Worm (Caenorhabditis elegans) whole organism, L3 larva: ENCODE data around the gene T01G5.8.

Experiments
- R02D3.7 ChIP-seq: fragments of 150-350 bp; optimal IDR thresholded peaks from 2 replicates; lab custom pipeline; 2014; ENCODE audit warnings: missing biosample characterization, missing genetic modification characterization
- ama-1 ChIP-seq: fragments of 150-350 bp; optimal IDR thresholded peaks from 2 replicates; lab custom pipeline; 2018
- ceh-16 ChIP-seq: sonication (generic microtip); optimal IDR thresholded peaks from 2 replicates; lab custom pipeline; 2017; ENCODE audit warnings: missing biosample characterization, missing genetic modification characterization
- ceh-28 ChIP-seq: fragments of 150-350 bp; optimal IDR thresholded peaks from 2 replicates; lab custom pipeline; 2014; ENCODE audit warnings: missing biosample characterization, missing genetic modification reagents, missing genetic modification characterization
- ceh-82 ChIP-seq: fragments of 150-350 bp; optimal IDR thresholded peaks from 2 replicates; lab custom pipeline; 2014; ENCODE audit warnings: missing biosample characterization, missing genetic modification characterization
- daf-12 ChIP-seq: fragments of 150-350 bp; optimal IDR thresholded peaks from 2 replicates; lab custom pipeline; 2014; ENCODE audit warnings: missing biosample characterization, missing genetic modification reagents, missing genetic modification characterization
- egl-27 ChIP-seq: sonication (generic microtip); optimal IDR thresholded peaks from 4 replicates; lab custom pipeline; 2017; ENCODE audit warnings: missing biosample characterization, missing genetic modification reagents, missing genetic modification characterization
- egl-5 ChIP-seq: fragments of 150-350 bp; optimal IDR thresholded peaks from 2 replicates; lab custom pipeline; 2017; ENCODE audit warnings: missing biosample characterization, missing genetic modification reagents, missing genetic modification characterization, inconsistent platforms
- elt-2 ChIP-seq: sonication (generic microtip); optimal IDR thresholded peaks from 2 replicates; lab custom pipeline; 2016; ENCODE audit warnings: missing genetic modification reagents, mild to moderate bottlenecking, missing genetic modification characterization, missing compliant biosample characterization
- elt-3 ChIP-seq, 3 experiments: fragments of 150-350 bp in 1 of 3; sonication (generic microtip) in 2 of 3; optimal IDR thresholded peaks; 2 replicates in 2 of 3; 4 replicates in 1 of 3; lab custom pipeline; 2014 to 2017; ENCODE audit warnings: missing biosample characterization in 3 of 3, missing genetic modification characterization in 3 of 3
- eor-1 ChIP-seq, 2 experiments: fragments of 150-350 bp; optimal IDR thresholded peaks; 2 replicates each; lab custom pipeline; 2014 to 2018; ENCODE audit warnings: missing biosample characterization in 2 of 2, missing genetic modification characterization in 2 of 2
- fkh-10 ChIP-seq: sonication (generic microtip); optimal IDR thresholded peaks from 2 replicates; lab custom pipeline; 2017; ENCODE audit warnings: missing biosample characterization, missing genetic modification reagents, missing genetic modification characterization
- hmg-11 ChIP-seq: sonication (generic microtip); optimal IDR thresholded peaks from 2 replicates; lab custom pipeline; 2016; ENCODE audit warnings: missing genetic modification characterization, missing compliant biosample characterization
- jun-1 ChIP-seq: fragments of 150-350 bp; optimal IDR thresholded peaks from 2 replicates; lab custom pipeline; 2014; ENCODE audit warnings: missing biosample characterization, missing genetic modification reagents, missing genetic modification characterization
- lin-15B ChIP-seq: fragments of 150-350 bp; optimal IDR thresholded peaks from 2 replicates; lab custom pipeline; 2014; ENCODE audit warnings: missing biosample characterization, missing genetic modification characterization
- lin-39 ChIP-seq: fragments of 150-350 bp; optimal IDR thresholded peaks from 2 replicates; lab custom pipeline; 2018; ENCODE audit warnings: missing biosample characterization, missing genetic modification reagents, missing genetic modification characterization
- lsy-12 ChIP-seq: sonication (generic microtip); optimal IDR thresholded peaks from 2 replicates; lab custom pipeline; 2016; ENCODE audit warnings: mild to moderate bottlenecking, missing genetic modification characterization, missing compliant biosample characterization
- nfya-1 ChIP-seq: sonication (generic microtip); optimal IDR thresholded peaks from 2 replicates; lab custom pipeline; 2017; ENCODE audit warnings: missing genetic modification characterization, mild to moderate bottlenecking, missing compliant biosample characterization, antibody characterized with exemption, moderate library complexity; ENCODE audit not compliant: insufficient read depth
- nhr-11 ChIP-seq: fragments of 150-350 bp; optimal IDR thresholded peaks from 2 replicates; lab custom pipeline; 2014; ENCODE audit warnings: missing biosample characterization, missing genetic modification characterization
- nhr-23 ChIP-seq: fragments of 150-350 bp; optimal IDR thresholded peaks from 2 replicates; lab custom pipeline; 2014; ENCODE audit warnings: missing biosample characterization, missing genetic modification reagents, missing genetic modification characterization
- nhr-25 ChIP-seq: sonication (generic microtip); optimal IDR thresholded peaks from 2 replicates; lab custom pipeline; 2017; ENCODE audit warnings: missing biosample characterization, missing genetic modification characterization
- nhr-28 ChIP-seq: fragments of 150-350 bp; optimal IDR thresholded peaks from 2 replicates; lab custom pipeline; 2014; ENCODE audit warnings: missing biosample characterization, missing genetic modification characterization
- nhr-43 ChIP-seq: sonication (generic microtip); optimal IDR thresholded peaks from 2 replicates; lab custom pipeline; 2016; ENCODE audit warnings: mild to moderate bottlenecking, missing genetic modification characterization, missing compliant biosample characterization; ENCODE audit not compliant: poor library complexity, severe bottlenecking
- nhr-67 ChIP-seq: fragments of 150-350 bp; optimal IDR thresholded peaks from 2 replicates; lab custom pipeline; 2014; ENCODE audit warnings: missing biosample characterization, missing genetic modification characterization
- nhr-76 ChIP-seq: fragments of 150-350 bp; sonication (generic microtip); optimal IDR thresholded peaks from 5 replicates; lab custom pipeline; 2014; ENCODE audit warnings: missing biosample characterization, missing genetic modification characterization
- nhr-77 ChIP-seq: fragments of 150-350 bp; optimal IDR thresholded peaks from 2 replicates; lab custom pipeline; 2014; ENCODE audit warnings: missing biosample characterization, missing genetic modification characterization
- pha-4 ChIP-seq: fragments of 150-350 bp; optimal IDR thresholded peaks from 2 replicates; lab custom pipeline; 2014; ENCODE audit warnings: missing biosample characterization, missing genetic modification reagents, missing genetic modification characterization
- pqm-1 ChIP-seq: fragments of 150-350 bp; optimal IDR thresholded peaks from 2 replicates; lab custom pipeline; 2017; ENCODE audit warnings: missing biosample characterization, missing genetic modification characterization, inconsistent platforms
- sea-2 ChIP-seq: fragments of 150-350 bp; sonication (generic microtip); optimal IDR thresholded peaks from 4 replicates; lab custom pipeline; 2014; ENCODE audit warnings: missing biosample characterization, missing genetic modification reagents, missing genetic modification characterization
- skn-1 ChIP-seq: fragments of 150-350 bp; optimal IDR thresholded peaks from 2 replicates; lab custom pipeline; 2014; ENCODE audit warnings: missing biosample characterization, missing genetic modification characterization
- snpc-4 ChIP-seq: fragments of 150-350 bp; optimal IDR thresholded peaks from 2 replicates; lab custom pipeline; 2014; ENCODE audit warnings: missing biosample characterization, missing genetic modification characterization
- tbx-2 ChIP-seq: sonication (generic microtip); optimal IDR thresholded peaks from 2 replicates; lab custom pipeline; 2016; ENCODE audit warnings: mild to moderate bottlenecking, missing genetic modification characterization, missing compliant biosample characterization
- unc-39 ChIP-seq: sonication (generic microtip); optimal IDR thresholded peaks from 4 replicates; lab custom pipeline; 2017; ENCODE audit warnings: missing biosample characterization, missing genetic modification characterization
- unc-62 ChIP-seq: fragments of 150-350 bp; sonication (generic microtip); optimal IDR thresholded peaks from 4 replicates; lab custom pipeline; 2014; ENCODE audit warnings: missing biosample characterization, missing genetic modification reagents, missing genetic modification characterization

The T01G5.8 gene

DNA sequence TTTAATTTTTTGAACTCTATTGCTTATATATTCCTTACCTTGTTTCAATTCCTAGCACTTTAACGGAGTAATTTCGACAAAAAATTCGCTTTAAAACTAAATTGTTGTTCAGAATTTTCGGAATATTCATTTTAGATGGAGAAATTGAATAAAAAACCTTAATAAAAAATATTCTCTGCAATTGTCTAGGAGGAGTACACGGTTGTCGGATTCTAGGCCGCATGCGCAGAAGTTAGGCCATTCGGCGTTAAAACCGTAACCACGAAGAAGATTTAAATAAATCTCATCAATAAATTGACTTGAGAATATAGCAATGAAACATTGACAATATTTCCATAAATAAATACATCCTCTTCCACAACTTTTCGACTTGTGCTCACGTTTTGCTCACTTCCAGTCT is 33.8 kb upstream of the T01G5.8 start, which contains the start of the genes C01G10.10 and C01G10.9 (continued):
- TF ChIP-seq snpc-4 (peak; percentile 62), jun-1 (no peak), lin-15B (tag; lab: Kevin White, UChicago) (peak; percentile 57), lsy-12 (tag; lab: Kevin White, UChicago) (no peak), ceh-28 (tag; lab: Kevin White, UChicago) (no peak)
- TF ChIP-seq, all 47 proteins: peak for 13

DNA sequence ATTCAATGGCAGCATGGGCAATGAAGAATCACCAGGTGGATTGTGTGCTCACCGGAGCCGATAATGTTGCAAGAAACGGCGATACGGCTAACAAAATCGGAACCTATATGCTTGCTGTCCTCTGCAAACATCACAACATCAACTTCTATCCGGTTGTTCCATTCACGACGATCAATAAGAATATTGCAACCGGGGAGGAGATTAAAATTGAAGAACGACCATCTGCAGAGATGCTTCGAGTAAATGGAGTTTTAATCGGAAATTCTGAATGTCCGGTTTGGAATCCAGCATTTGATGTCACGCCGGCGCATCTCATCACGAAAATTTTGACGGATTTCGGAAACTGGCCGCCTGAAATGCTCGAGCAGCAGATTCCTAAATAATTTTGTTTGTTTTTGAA is 32.4 kb upstream of the T01G5.8 start:
- TF ChIP-seq elt-2 (tag; lab: Kevin White, UChicago) (peak; percentile 15), ama-1 (lab: Kevin White, UChicago) (peak; percentile 84), tbx-2 (tag; lab: Kevin White, UChicago) (no peak)

DNA sequence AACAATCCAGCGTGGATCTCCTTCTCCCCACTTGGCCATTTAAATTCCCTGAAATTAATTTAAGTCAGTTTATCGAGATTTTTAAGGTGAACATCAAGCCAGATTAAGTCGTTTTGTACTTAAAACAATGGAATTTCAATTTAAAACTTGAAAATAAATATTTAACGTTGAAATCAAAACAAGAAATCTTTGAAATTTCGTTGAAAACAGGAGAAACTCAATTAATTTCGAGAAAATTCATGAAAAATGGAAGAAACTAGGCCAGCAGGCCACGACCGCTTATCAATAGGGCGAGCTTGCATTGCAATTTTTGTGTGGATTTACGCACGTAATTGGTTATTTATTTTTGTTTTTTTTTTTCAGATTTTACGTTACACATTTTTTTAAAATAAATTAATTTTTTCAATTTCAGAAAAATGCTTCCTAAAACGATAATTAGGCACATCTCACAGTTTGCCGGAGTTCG is 30.7 kb upstream of the T01G5.8 start, which contains the start of the genes ahsa-1 and C01G10.7:
Gene ahsa-1 (minus strand): TSS at position 51 of the 466 bp plus-strand sequence.
Gene C01G10.7 (plus strand): TSS at position 413 of the 466 bp plus-strand sequence.
- TF ChIP-seq daf-12 (tag; lab: Kevin White, UChicago) (no peak), unc-62 (no peak), snpc-4 (peak; percentile 87), elt-3 (tag; optimal IDR thresholded peaks at IDR 0.05; lab: Kevin White, UChicago) (no peak), R02D3.7 (tag; lab: Kevin White, UChicago) (peak; percentile 98), fkh-10 (GFP tag; lab: Kevin White, UChicago) (peak; percentile 92), ama-1 (lab: Kevin White, UChicago) (no peak), ceh-82 (peak; percentile 68), lin-15B (tag; lab: Kevin White, UChicago) (peak; percentile 99), nhr-76 (tag; lab: Kevin White, UChicago) (peak; percentile 0), jun-1 (peak; percentile 58), unc-39 (tag; lab: Kevin White, UChicago) (no peak), egl-5 (tag; lab: Kevin White, UChicago) (peak; percentile 87), pqm-1 (tag; lab: Kevin White, UChicago) (peak; percentile 82), nhr-28 (no peak), nhr-25 (tag; lab: Kevin White, UChicago) (peak; percentile 86), ceh-16 (tag; lab: Kevin White, UChicago) (no peak), nhr-77 (tag; lab: Kevin White, UChicago) (peak; percentile 37), nhr-23 (tag; lab: Kevin White, UChicago) (no peak), pha-4 (tag; lab: Kevin White, UChicago) (peak; percentile 95), tbx-2 (tag; lab: Kevin White, UChicago) (peak; percentile 37), nhr-67 (tag; lab: Kevin White, UChicago) (no peak), egl-27 (peak; percentile 13), lin-39 (tag; lab: Kevin White, UChicago) (peak; percentile 75), lsy-12 (tag; lab: Kevin White, UChicago) (peak; percentile 85), eor-1 (tag; optimal IDR thresholded peaks at IDR 0.05; lab: Kevin White, UChicago) (peak in 1 of 2 experiments; percentile 45), skn-1 (tag; lab: Kevin White, UChicago) (peak; percentile 15), nhr-43 (tag; lab: Kevin White, UChicago) (peak; percentile 95), elt-2 (tag; lab: Kevin White, UChicago) (peak; percentile 61), hmg-11 (peak; percentile 83), ceh-28 (tag; lab: Kevin White, UChicago) (peak; percentile 77), nfya-1 (tag; lab: Kevin White, UChicago) (peak; percentile 89), nhr-11 (peak; percentile 11), sea-2 (GFP tag; lab: Kevin White, UChicago) (no peak)

DNA sequence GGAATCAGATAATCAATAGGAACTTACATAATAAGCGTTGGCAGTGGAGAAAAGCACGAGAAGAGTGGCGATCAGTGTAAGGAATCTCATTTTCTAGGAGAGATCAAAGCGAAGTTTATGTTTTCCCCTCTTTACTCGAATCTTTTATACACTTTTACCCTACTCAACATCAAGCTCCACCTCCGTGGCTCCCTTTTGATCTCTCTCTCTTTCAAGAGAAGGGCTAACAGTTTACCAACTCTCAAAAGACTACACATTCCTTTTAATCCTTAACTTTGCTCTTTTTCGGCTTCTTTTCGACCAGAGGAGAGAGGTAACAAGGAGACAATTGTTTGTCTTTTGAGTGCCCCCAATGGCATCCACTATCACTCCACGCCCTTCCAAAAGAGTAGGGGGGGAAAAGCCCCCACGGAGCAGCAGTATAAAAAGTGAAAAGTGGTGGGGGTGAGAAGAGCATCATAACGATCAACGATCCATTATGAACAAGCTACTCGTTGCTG is 28.8 kb upstream of the T01G5.8 start, which contains the start of the genes C01G10.15 and C01G10.6:
Gene C01G10.15 (minus strand): TSS at position 101 of the 500 bp plus-strand sequence.
Gene C01G10.6 (plus strand): TSS at position 450 of the 500 bp plus-strand sequence.
- TF ChIP-seq fkh-10 (GFP tag; lab: Kevin White, UChicago) (no peak), pha-4 (tag; lab: Kevin White, UChicago) (peak; percentile 27)
